Worm (Caenorhabditis elegans) whole organism, L1 larva: ENCODE data around the gene cpg-9.
A peak's percentile ranks its signal among the peaks of the same experiment; 100 is the strongest.

ENCODE experiments used
- C04F5.9 ChIP-seq: sonication (generic microtip); optimal IDR thresholded peaks from 2 replicates; lab custom pipeline; 2016; ENCODE audit warnings: missing genetic modification characterization, missing compliant biosample characterization
- aha-1 ChIP-seq: fragments of 150-350 bp; optimal IDR thresholded peaks from 2 replicates; lab custom pipeline; 2014; ENCODE audit warnings: missing biosample characterization, missing genetic modification characterization
- ceh-8 ChIP-seq: fragments of 200-800 bp; sonication (Bioruptor generic); optimal IDR thresholded peaks from 2 replicates; lab custom pipeline; 2018; ENCODE audit warnings: mild to moderate bottlenecking, missing genetic modification characterization, moderate library complexity, missing compliant biosample characterization
- ceh-88 ChIP-seq: fragments of 200-800 bp; sonication (Bioruptor generic); IDR thresholded peaks from 2 replicates; pipeline ENCODE4 v1.3.6; 2022; ENCODE audit warnings: missing genetic modification characterization, missing compliant biosample characterization
- ces-1 ChIP-seq: fragments of 150-350 bp; optimal IDR thresholded peaks from 2 replicates; lab custom pipeline; 2014; ENCODE audit warnings: missing biosample characterization, missing genetic modification reagents, missing genetic modification characterization
- efl-1 ChIP-seq, 4 experiments: fragments of 150-350 bp; optimal IDR thresholded peaks in 3 of 4; peaks in 1 of 4; 1 replicate in 1 of 4; 2 replicates in 3 of 4; lab custom pipeline; 2014; ENCODE audit warnings: missing biosample characterization in 2 of 4, missing genetic modification characterization in 2 of 4, missing genetic modification reagents in 2 of 4
- efl-3 ChIP-seq: fragments of 200-800 bp; sonication (Bioruptor generic); optimal IDR thresholded peaks from 2 replicates; lab custom pipeline; 2018; ENCODE audit warnings: mild to moderate bottlenecking, missing genetic modification characterization, missing compliant biosample characterization
- egl-13 ChIP-seq: sonication (generic microtip); optimal IDR thresholded peaks from 2 replicates; lab custom pipeline; 2016; ENCODE audit warnings: missing genotype, missing genetic modification reagents, missing genetic modification characterization, missing compliant biosample characterization
- egl-27 ChIP-seq, 2 experiments: fragments of 150-350 bp in 1 of 2; sonication (generic microtip); optimal IDR thresholded peaks; 3 replicates each; lab custom pipeline; 2017 to 2018; ENCODE audit warnings: missing biosample characterization in 2 of 2, missing genetic modification characterization in 2 of 2, missing genetic modification reagents in 2 of 2
- elt-3 ChIP-seq, 6 experiments: fragments of 150-350 bp in 1 of 6; sonication (generic microtip); optimal IDR thresholded peaks; 2 replicates each; lab custom pipeline; 2017 to 2018; ENCODE audit warnings: missing biosample characterization in 6 of 6, missing genetic modification characterization in 6 of 6, inconsistent platforms in 1 of 6
- ets-5 ChIP-seq: fragments of 200-800 bp; sonication (Bioruptor generic); IDR thresholded peaks from 2 replicates; pipeline ENCODE4 v1.3.6; 2022; ENCODE audit warnings: missing genetic modification characterization, missing compliant biosample characterization
- fos-1 ChIP-seq: fragments of 150-350 bp; optimal IDR thresholded peaks from 2 replicates; lab custom pipeline; 2014; ENCODE audit warnings: missing biosample characterization, missing genetic modification characterization
- grh-1 ChIP-seq: fragments of 200-800 bp; sonication (Bioruptor generic); IDR thresholded peaks from 2 replicates; pipeline ENCODE4 v1.3.6; 2022; ENCODE audit warnings: missing genetic modification reagents, missing genetic modification characterization, missing compliant biosample characterization
- hlh-4 ChIP-seq: sonication (generic microtip); optimal IDR thresholded peaks from 2 replicates; lab custom pipeline; 2016; ENCODE audit warnings: mild to moderate bottlenecking, missing genetic modification characterization, missing compliant biosample characterization
- hpl-2 ChIP-seq: fragments of 150-350 bp; optimal IDR thresholded peaks from 2 replicates; lab custom pipeline; 2014; ENCODE audit warnings: missing biosample characterization, missing genetic modification reagents, missing genetic modification characterization
- lin-13 ChIP-seq: fragments of 150-350 bp; optimal IDR thresholded peaks from 2 replicates; lab custom pipeline; 2014; ENCODE audit warnings: missing biosample characterization, missing genetic modification reagents, missing genetic modification characterization
- lin-35 ChIP-seq, 2 experiments: fragments of 150-350 bp; optimal IDR thresholded peaks; 2 replicates each; lab custom pipeline; 2014; ENCODE audit warnings: missing biosample characterization in 2 of 2, missing genetic modification characterization in 2 of 2, missing genetic modification reagents in 2 of 2
- lsy-2 ChIP-seq, 2 experiments: fragments of 150-350 bp; optimal IDR thresholded peaks; 2 replicates each; lab custom pipeline; 2014; ENCODE audit warnings: missing biosample characterization in 2 of 2, missing genetic modification characterization in 2 of 2
- mef-2 ChIP-seq: fragments of 150-350 bp; optimal IDR thresholded peaks from 2 replicates; lab custom pipeline; 2014; ENCODE audit warnings: missing biosample characterization, missing genetic modification characterization
- nhr-12 ChIP-seq: sonication (generic microtip); optimal IDR thresholded peaks from 2 replicates; lab custom pipeline; 2017; ENCODE audit warnings: missing biosample characterization, missing genetic modification characterization
- nhr-20 ChIP-seq: sonication (generic microtip); optimal IDR thresholded peaks from 2 replicates; lab custom pipeline; 2016; ENCODE audit warnings: mild to moderate bottlenecking, missing genetic modification characterization, missing compliant biosample characterization
- nhr-237 ChIP-seq: fragments of 150-350 bp; optimal IDR thresholded peaks from 2 replicates; lab custom pipeline; 2014; ENCODE audit warnings: missing biosample characterization, missing genetic modification characterization
- nhr-28 ChIP-seq: fragments of 150-350 bp; optimal IDR thresholded peaks from 2 replicates; lab custom pipeline; 2014; ENCODE audit warnings: missing biosample characterization, missing genetic modification characterization
- nhr-71 ChIP-seq: sonication (generic microtip); optimal IDR thresholded peaks from 2 replicates; lab custom pipeline; 2016; ENCODE audit warnings: mild to moderate bottlenecking, missing genetic modification characterization, moderate library complexity, missing compliant biosample characterization
- pqm-1 ChIP-seq: sonication (generic microtip); optimal IDR thresholded peaks from 3 replicates; lab custom pipeline; 2017; ENCODE audit warnings: missing biosample characterization, missing genetic modification characterization
- snpc-4 ChIP-seq: fragments of 150-350 bp; optimal IDR thresholded peaks from 2 replicates; lab custom pipeline; 2014; ENCODE audit warnings: missing biosample characterization, missing genetic modification characterization
- snu-23 ChIP-seq: sonication (generic microtip); optimal IDR thresholded peaks from 2 replicates; lab custom pipeline; 2016; ENCODE audit warnings: missing genetic modification characterization, missing compliant biosample characterization
- sox-4 ChIP-seq: sonication (generic microtip); optimal IDR thresholded peaks from 2 replicates; lab custom pipeline; 2016; ENCODE audit warnings: missing genetic modification characterization, missing compliant biosample characterization
- sup-37 ChIP-seq: fragments of 200-800 bp; sonication (Bioruptor generic); optimal IDR thresholded peaks from 2 replicates; lab custom pipeline; 2018; ENCODE audit warnings: mild to moderate bottlenecking, missing genetic modification characterization, missing compliant biosample characterization
- unc-130 ChIP-seq: fragments of 150-350 bp; optimal IDR thresholded peaks from 2 replicates; lab custom pipeline; 2017; ENCODE audit warnings: missing biosample characterization, missing genetic modification characterization, inconsistent platforms
- unc-86 ChIP-seq: sonication (generic microtip); optimal IDR thresholded peaks from 2 replicates; lab custom pipeline; 2016; ENCODE audit warnings: missing genetic modification characterization, missing compliant biosample characterization
- unc-98 ChIP-seq: fragments of 200-800 bp; sonication (Bioruptor generic); IDR thresholded peaks from 2 replicates; pipeline ENCODE4 v1.3.6; 2022; ENCODE audit warnings: missing genetic modification characterization, missing compliant biosample characterization
- xbp-1 ChIP-seq: sonication (generic microtip); optimal IDR thresholded peaks from 2 replicates; lab custom pipeline; 2016; ENCODE audit warnings: missing genetic modification characterization, missing compliant biosample characterization
- zag-1 ChIP-seq: fragments of 150-350 bp; optimal IDR thresholded peaks from 2 replicates; lab custom pipeline; 2014; ENCODE audit warnings: missing biosample characterization, missing genetic modification characterization
- ztf-11 ChIP-seq, 2 experiments: sonication (generic microtip); optimal IDR thresholded peaks; 2 replicates each; lab custom pipeline; 2016 to 2017; ENCODE audit warnings: missing genetic modification characterization in 2 of 2, missing biosample characterization in 1 of 2, missing compliant biosample characterization in 1 of 2
- ztf-4 ChIP-seq: fragments of 150-350 bp; optimal IDR thresholded peaks from 2 replicates; lab custom pipeline; 2014; ENCODE audit warnings: missing biosample characterization, missing genetic modification characterization

The cpg-9 gene

ce11 chrIV:3025874-3026609, 44.0 kb downstream of the cpg-9 start (continued):
- no peak for TF ChIP-seq nhr-12
- peak; percentile 97 for TF ChIP-seq mef-2
- TF ChIP-seq unc-98 (GFP tag; lab: Robert Waterston, UW): no peak
- TF ChIP-seq ztf-4 (tag; lab: Kevin White, UChicago): no peak
- TF ChIP-seq elt-3 (tag; optimal IDR thresholded peaks at IDR 0.05; lab: Kevin White, UChicago): no peak
- TF ChIP-seq egl-13 (tag; lab: Kevin White, UChicago): no peak
- TF ChIP-seq nhr-28 (tag; lab: Kevin White, UChicago): no peak
- TF ChIP-seq ets-5 (GFP tag; lab: Robert Waterston, UW): no peak
- no peak for TF ChIP-seq hpl-2 (GFP tag; lab: Kevin White, UChicago)
- TF ChIP-seq ceh-8 (GFP tag; lab: Kevin White, UChicago): no peak
- no peak for TF ChIP-seq grh-1
- no peak for TF ChIP-seq sox-4 (tag; lab: Kevin White, UChicago)
- TF ChIP-seq lin-13 (GFP tag; lab: Kevin White, UChicago): no peak
- TF ChIP-seq fos-1: no peak
- no peak for TF ChIP-seq unc-86
- peak; percentile 32 for TF ChIP-seq nhr-20 (tag; lab: Kevin White, UChicago)
- TF ChIP-seq unc-130 (tag; lab: Kevin White, UChicago): peak; percentile 72
- no peak for TF ChIP-seq nhr-237 (tag; lab: Kevin White, UChicago)
- TF ChIP-seq efl-3 (GFP tag; lab: Kevin White, UChicago): no peak
- no peak for TF ChIP-seq zag-1 (tag; lab: Kevin White, UChicago)
- TF ChIP-seq C04F5.9 (tag; lab: Kevin White, UChicago): no peak
- no peak for TF ChIP-seq lin-35 (GFP tag; optimal IDR thresholded peaks at IDR 0.05; lab: Kevin White, UChicago)
- no peak for TF ChIP-seq pqm-1 (tag; lab: Kevin White, UChicago)
- TF ChIP-seq sup-37 (GFP tag; lab: Kevin White, UChicago): no peak
- no peak for TF ChIP-seq egl-27 (tag; optimal IDR thresholded peaks at IDR 0.05; lab: Kevin White, UChicago)
- peak in 1 of 2 experiments; percentile 18 for TF ChIP-seq efl-1 (optimal IDR thresholded peaks at IDR 0.05; lab: Kevin White, UChicago)
- peak in 1 of 2 experiments; percentile 45 for TF ChIP-seq efl-1 (GFP tag; optimal IDR thresholded peaks at IDR 0.05 in 1 of 2; lab: Kevin White, UChicago)
- no peak for TF ChIP-seq hlh-4 (tag; lab: Kevin White, UChicago)
- TF ChIP-seq xbp-1 (tag; lab: Kevin White, UChicago): peak; percentile 6
- TF ChIP-seq aha-1 (tag; lab: Kevin White, UChicago): no peak
- TF ChIP-seq ceh-88 (GFP tag; lab: Robert Waterston, UW): no peak
- peak; percentile 84 for TF ChIP-seq nhr-71 (tag; lab: Kevin White, UChicago)
- no peak for TF ChIP-seq snpc-4 (tag; lab: Kevin White, UChicago)

ce11 chrIV:3019438-3019837, 50.6 kb downstream of the cpg-9 start, which contains the start of gene lin-22:
Gene lin-22 (plus strand): TSS chrIV:3019738.
- TF ChIP-seq sox-4 (tag; lab: Kevin White, UChicago): no peak
- TF ChIP-seq sup-37 (GFP tag; lab: Kevin White, UChicago): no peak
- TF ChIP-seq egl-27 (tag; optimal IDR thresholded peaks at IDR 0.05; lab: Kevin White, UChicago): no peak
- TF ChIP-seq elt-3 (tag; optimal IDR thresholded peaks at IDR 0.05; lab: Kevin White, UChicago): no peak
- TF ChIP-seq ces-1 (GFP tag; lab: Kevin White, UChicago): no peak
- TF ChIP-seq snu-23 (GFP tag; lab: Kevin White, UChicago): no peak

- TF ChIP-seq ztf-11 (tag; optimal IDR thresholded peaks at IDR 0.05; lab: Kevin White, UChicago) (no peak), lsy-2 (tag; optimal IDR thresholded peaks at IDR 0.05; lab: Kevin White, UChicago) (peak in 1 of 2 experiments; percentile 68)
- TF ChIP-seq, all 84 proteins: peak for 1
Measured at ce11 chrIV:3018588-3018987, 51.4 kb downstream of the cpg-9 start.
